Worm (Caenorhabditis elegans): Measurements from ENCODE around the gene C29F9.2.

DNA sequence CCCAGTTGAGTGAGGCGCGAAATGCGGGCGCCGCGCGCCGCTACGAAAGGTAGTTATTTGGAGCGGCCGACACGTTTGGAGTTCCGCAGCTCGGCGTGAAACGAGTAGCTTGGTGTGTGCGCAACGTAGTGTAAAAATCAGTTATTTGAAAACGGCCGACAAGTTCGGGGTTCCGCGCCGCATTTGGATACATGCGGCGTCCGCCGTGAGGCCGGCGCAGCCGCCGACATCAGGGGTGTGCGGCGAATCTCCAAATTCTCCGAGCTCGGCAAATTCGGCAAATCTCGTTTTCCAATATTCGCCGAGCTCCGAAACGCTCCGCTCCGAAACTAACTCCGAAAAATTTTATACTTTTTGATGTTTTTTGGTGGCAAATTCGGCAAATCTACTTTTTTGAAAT, 27.2 kb downstream of the C29F9.2 start:
- no peak for TF ChIP-seq mxl-2 (GFP tag; conservative IDR thresholded peaks at IDR 0.05)
- TF ChIP-seq lir-3 (tag; optimal IDR thresholded peaks at IDR 0.05): no peak
- no peak for TF ChIP-seq F37D6.2 (tag; optimal IDR thresholded peaks at IDR 0.05)
- no peak for TF ChIP-seq ces-1 (GFP tag; optimal IDR thresholded peaks at IDR 0.05)
- TF ChIP-seq attf-4 (tag; optimal IDR thresholded peaks at IDR 0.05): no peak
- no peak for TF ChIP-seq snpc-4 (tag; optimal IDR thresholded peaks at IDR 0.05)
- no peak for TF ChIP-seq dpl-1 (GFP tag; optimal IDR thresholded peaks at IDR 0.05)
- TF ChIP-seq lsy-2 (tag; optimal IDR thresholded peaks at IDR 0.05): no peak
- no peak for TF ChIP-seq unc-62 (GFP tag; optimal IDR thresholded peaks at IDR 0.05 in 1 of 2)
- TF ChIP-seq unc-62 (tag; optimal IDR thresholded peaks at IDR 0.05): no peak
- TF ChIP-seq ZK546.5 (tag; optimal IDR thresholded peaks at IDR 0.05): no peak
- no peak for TF ChIP-seq T26A8.4 (GFP tag; IDR thresholded peaks at IDR 0.05)
- no peak for TF ChIP-seq ctbp-1 (GFP tag; IDR thresholded peaks at IDR 0.05)
- TF ChIP-seq ama-1 (optimal IDR thresholded peaks at IDR 0.05): no peak
- TF ChIP-seq daf-8 (GFP tag; IDR thresholded peaks at IDR 0.05): no peak
